Worm (Caenorhabditis elegans) whole organism, young adult: Measurements from ENCODE around the gene col-113.

ENCODE experiments used
- ama-1 ChIP-seq, 3 experiments: fragments of 150-350 bp in 1 of 3; sonication (generic microtip) in 2 of 3; optimal IDR thresholded peaks; 2 replicates each; lab custom pipeline; 2014 to 2018; ENCODE audit warnings: missing biosample characterization in 2 of 3, missing genetic modification characterization in 2 of 3, missing genetic modification reagents in 2 of 3
- dox-1 ChIP-seq: fragments of 200-800 bp; sonication (Bioruptor generic); IDR thresholded peaks from 2 replicates; pipeline ENCODE4 v1.3.6; 2022; ENCODE audit warnings: missing genetic modification reagents, missing genetic modification characterization, missing compliant biosample characterization
- dpl-1 ChIP-seq: fragments of 150-350 bp; optimal IDR thresholded peaks from 2 replicates; lab custom pipeline; 2014; ENCODE audit warnings: missing biosample characterization, missing genetic modification reagents, missing genetic modification characterization
- hmg-1.2 ChIP-seq: fragments of 200-800 bp; sonication (Bioruptor generic); IDR thresholded peaks from 2 replicates; pipeline ENCODE4 v1.3.6; 2022; ENCODE audit warnings: missing genetic modification reagents, missing genetic modification characterization, missing compliant biosample characterization
- lsy-27 ChIP-seq: sonication (generic microtip); optimal IDR thresholded peaks from 2 replicates; lab custom pipeline; 2017; ENCODE audit warnings: missing genetic modification characterization, mild to moderate bottlenecking, missing compliant biosample characterization, antibody characterized with exemption, missing genotype, borderline replicate concordance; ENCODE audit not compliant: insufficient read depth
- nfya-1 ChIP-seq: sonication (generic microtip); optimal IDR thresholded peaks from 2 replicates; lab custom pipeline; 2017; ENCODE audit warnings: antibody characterized with exemption, missing compliant biosample characterization, missing genetic modification characterization, borderline replicate concordance; ENCODE audit not compliant: insufficient read depth
- nfya-2 ChIP-seq: fragments of 200-800 bp; sonication (Bioruptor generic); IDR thresholded peaks from 2 replicates; pipeline ENCODE4 v1.3.6; 2022; ENCODE audit warnings: missing genetic modification reagents, missing genetic modification characterization, missing compliant biosample characterization
- snpc-4 ChIP-seq, 5 experiments: fragments of 150-350 bp in 1 of 5; sonication (generic microtip) in 4 of 5; optimal IDR thresholded peaks; 2 replicates each; lab custom pipeline; 2014 to 2018; ENCODE audit warnings: missing genetic modification characterization in 5 of 5, missing biosample characterization in 3 of 5, antibody characterized with exemption in 2 of 5, mild to moderate bottlenecking in 2 of 5, missing compliant biosample characterization in 2 of 5, missing genotype in 2 of 5, moderate library complexity in 2 of 5, missing genetic modification reagents in 1 of 5
- unc-62 ChIP-seq: fragments of 150-350 bp; optimal IDR thresholded peaks from 2 replicates; lab custom pipeline; 2014; ENCODE audit warnings: missing biosample characterization, missing genetic modification reagents, missing genetic modification characterization

DNA sequence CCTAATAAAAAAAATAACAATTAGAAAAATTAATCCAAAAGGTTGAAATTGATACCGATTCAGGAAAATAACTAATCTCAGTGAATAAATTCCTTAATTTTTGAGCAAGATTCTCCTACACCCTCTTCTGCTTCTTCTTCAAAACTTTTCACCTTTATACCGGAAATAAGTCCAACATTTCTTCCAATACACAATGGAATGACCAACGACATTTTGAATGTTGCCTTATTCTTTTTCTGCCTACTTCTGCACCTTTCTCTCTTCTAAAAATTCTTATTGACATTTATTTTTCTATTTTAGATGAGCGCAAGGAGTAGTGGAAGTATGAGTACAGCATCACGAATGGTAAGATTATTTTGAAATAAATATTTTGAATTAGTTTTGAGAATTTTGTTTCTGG lies 44.5 kb upstream of the col-113 start, which contains the start of gene unc-8:
- TF ChIP-seq hmg-1.2 (GFP tag; lab: Robert Waterston, UW): no peak
- TF ChIP-seq nfya-2 (GFP tag; lab: Robert Waterston, UW): no peak
- TF ChIP-seq snpc-4 (GFP tag; optimal IDR thresholded peaks at IDR 0.05; lab: Kevin White, UChicago): no peak
- no peak for TF ChIP-seq snpc-4 (tag; optimal IDR thresholded peaks at IDR 0.05; lab: Kevin White, UChicago)
- TF ChIP-seq dpl-1 (GFP tag; lab: Kevin White, UChicago): no peak
- no peak for TF ChIP-seq lsy-27
- TF ChIP-seq ama-1 (optimal IDR thresholded peaks at IDR 0.05; lab: Kevin White, UChicago): no peak
- no peak for TF ChIP-seq ama-1 (GFP tag; optimal IDR thresholded peaks at IDR 0.05; lab: Kevin White, UChicago)
- no peak for TF ChIP-seq dox-1 (GFP tag; lab: Robert Waterston, UW)
- TF ChIP-seq unc-62 (GFP tag; lab: Kevin White, UChicago): no peak
- TF ChIP-seq nfya-1 (tag; lab: Kevin White, UChicago): no peak
